Worm (Caenorhabditis elegans): ENCODE measurements around the gene B0393.5.
A peak's percentile ranks its signal among the peaks of the same experiment; 100 is the strongest.

Gene B0393.5

DNA sequence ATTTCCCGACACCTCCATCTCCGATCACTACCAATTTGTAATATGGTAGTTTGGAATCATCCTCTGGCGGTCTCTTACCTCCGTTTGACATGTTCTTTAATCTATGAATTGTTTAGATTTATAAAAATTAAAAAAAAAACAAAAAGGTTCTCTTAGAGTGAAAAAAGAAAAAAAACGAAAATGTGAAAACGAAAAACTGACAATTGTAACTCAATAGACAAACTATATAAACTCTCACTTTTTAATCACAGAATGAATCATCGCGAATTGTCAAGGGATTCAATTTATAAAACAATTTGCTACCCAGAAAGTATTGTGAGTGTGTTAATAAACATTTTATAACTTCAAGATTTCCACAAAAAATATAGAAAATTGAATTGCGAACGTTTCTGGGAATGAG, 25.6 kb upstream of the B0393.5 start, which contains the start of gene ras-2:
ras-2 (minus strand) TSS at position 101 of the 400 bp plus-strand sequence.
- TF ChIP-seq nhr-28 (tag; optimal IDR thresholded peaks at IDR 0.05) (no peak), nhr-84 (tag; optimal IDR thresholded peaks at IDR 0.05) (no peak), ets-5 (GFP tag; IDR thresholded peaks at IDR 0.05) (no peak), vab-15 (tag; optimal IDR thresholded peaks at IDR 0.05) (no peak), nhr-90 (tag; optimal IDR thresholded peaks at IDR 0.05; ENCODE audit: poor library complexity) (no peak), sptf-1 (tag; optimal IDR thresholded peaks at IDR 0.05) (no peak)

DNA sequence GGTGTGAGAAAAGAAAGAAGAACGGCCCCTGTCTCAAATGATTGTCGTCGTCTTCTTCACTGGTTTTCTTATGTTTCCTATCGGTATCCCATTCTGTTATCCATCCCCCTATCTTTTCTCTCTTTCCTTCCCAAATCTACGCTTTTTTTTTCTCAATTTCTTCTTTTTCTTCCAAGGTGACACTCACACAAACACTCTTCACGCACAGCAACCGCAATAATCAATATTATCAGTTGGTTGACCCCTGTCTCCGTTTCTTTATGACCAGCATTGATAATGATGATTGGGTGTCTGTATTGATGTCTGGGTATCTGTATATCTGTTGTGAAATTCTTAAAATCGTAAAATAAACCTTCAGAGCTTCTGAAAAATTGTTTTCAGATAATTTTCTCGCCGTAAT, 24.8 kb upstream of the B0393.5 start:
- TF ChIP-seq dsc-1 (tag; optimal IDR thresholded peaks at IDR 0.05) (no peak), alr-1 (tag; optimal IDR thresholded peaks at IDR 0.05; ENCODE audit: borderline replicate concordance) (no peak), lin-13 (GFP tag; optimal IDR thresholded peaks at IDR 0.05) (no peak), lir-3 (tag; optimal IDR thresholded peaks at IDR 0.05; ENCODE audit: poor library complexity) (no peak), aha-1 (tag; optimal IDR thresholded peaks at IDR 0.05) (no peak), C16A3.4 (tag; optimal IDR thresholded peaks at IDR 0.05) (peak; percentile 1), ama-1 (optimal IDR thresholded peaks at IDR 0.05) (no peak), lin-35 (GFP tag; optimal IDR thresholded peaks at IDR 0.05) (peak in 1 of 2 experiments; percentile 28), lin-14 (GFP tag; optimal IDR thresholded peaks at IDR 0.05) (peak; percentile 69), tbx-2 (tag; optimal IDR thresholded peaks at IDR 0.05) (no peak), nhr-11 (tag; optimal IDR thresholded peaks at IDR 0.05) (no peak), unc-98 (GFP tag; IDR thresholded peaks at IDR 0.05) (no peak), snpc-4 (tag; optimal IDR thresholded peaks at IDR 0.05) (no peak), elt-3 (tag; optimal IDR thresholded peaks at IDR 0.05) (peak in 3 of 6 experiments; percentile 12 to 82 (median 23)), nhr-85 (tag) (no peak), ets-5 (GFP tag; IDR thresholded peaks at IDR 0.05) (no peak), fkh-10 (GFP tag; optimal IDR thresholded peaks at IDR 0.05) (no peak), unc-30 (tag; optimal IDR thresholded peaks at IDR 0.05) (no peak), elt-2 (tag; optimal IDR thresholded peaks at IDR 0.05) (no peak), C04F5.9 (tag; optimal IDR thresholded peaks at IDR 0.05) (no peak), lsy-2 (tag; optimal IDR thresholded peaks at IDR 0.05) (peak in 1 of 2 experiments; percentile 31), ceh-88 (GFP tag; IDR thresholded peaks at IDR 0.05) (no peak), efl-1 (optimal IDR thresholded peaks at IDR 0.05) (no peak), efl-1 (GFP tag; optimal IDR thresholded peaks at IDR 0.05 in 1 of 2) (peak in 1 of 2 experiments; percentile 87), nhr-84 (tag; optimal IDR thresholded peaks at IDR 0.05) (no peak), mdl-1 (tag; optimal IDR thresholded peaks at IDR 0.05) (peak in 1 of 2 experiments; percentile 4), nhr-12 (tag; optimal IDR thresholded peaks at IDR 0.05) (no peak), mep-1 (tag; optimal IDR thresholded peaks at IDR 0.05) (no peak), lin-39 (tag; optimal IDR thresholded peaks at IDR 0.05) (no peak), sox-4 (tag; optimal IDR thresholded peaks at IDR 0.05) (no peak), isw-1 (GFP tag; IDR thresholded peaks at IDR 0.05) (no peak), skn-1 (tag; optimal IDR thresholded peaks at IDR 0.05) (no peak), ces-1 (GFP tag; optimal IDR thresholded peaks at IDR 0.05) (no peak), grh-1 (GFP tag; IDR thresholded peaks at IDR 0.05) (no peak), nhr-71 (tag; optimal IDR thresholded peaks at IDR 0.05) (peak; percentile 3), ceh-63 (GFP tag; optimal IDR thresholded peaks at IDR 0.05) (no peak), blmp-1 (tag; optimal IDR thresholded peaks at IDR 0.05) (peak; percentile 67), rnt-1 (tag; optimal IDR thresholded peaks at IDR 0.05) (peak; percentile 23), F16B12.6 (tag; optimal IDR thresholded peaks at IDR 0.05) (no peak), nhr-47 (tag; optimal IDR thresholded peaks at IDR 0.05) (no peak), vab-15 (tag; optimal IDR thresholded peaks at IDR 0.05) (no peak), dpl-1 (GFP tag; optimal IDR thresholded peaks at IDR 0.05) (peak in 1 of 3 experiments; percentile 7), fkh-4 (tag; optimal IDR thresholded peaks at IDR 0.05; ENCODE audit: borderline replicate concordance) (no peak), nhr-237 (tag; optimal IDR thresholded peaks at IDR 0.05) (no peak), snu-23 (GFP tag; optimal IDR thresholded peaks at IDR 0.05) (peak; percentile 42), irx-1 (tag; optimal IDR thresholded peaks at IDR 0.05) (no peak), nhr-77 (tag; optimal IDR thresholded peaks at IDR 0.05) (no peak), sptf-1 (tag; optimal IDR thresholded peaks at IDR 0.05) (no peak), xbp-1 (tag; optimal IDR thresholded peaks at IDR 0.05) (no peak), swsn-7 (tag; optimal IDR thresholded peaks at IDR 0.05) (no peak)

Data from whole organism, L1 larva.